Fruit fly (Drosophila melanogaster) whole organism, wandering third instar larva: ENCODE measurements around the gene IntS4.

Source experiments
- CG9705 ChIP-seq: fragments of 200-800 bp; sonication (Bioruptor generic); optimal IDR thresholded peaks from 2 replicates; lab custom pipeline; 2018; ENCODE audit warnings: missing biosample characterization, mild to moderate bottlenecking, missing genetic modification characterization
- Hnf4 ChIP-seq: fragments of 200-800 bp; sonication (Bioruptor generic); optimal IDR thresholded peaks from 2 replicates; lab custom pipeline; 2016; ENCODE audit warnings: missing biosample characterization, mild to moderate bottlenecking, missing genetic modification characterization
- Myc ChIP-seq: fragments of >200 bp; optimal IDR thresholded peaks from 2 replicates; lab custom pipeline; 2017
- brk ChIP-seq: fragments of 200-800 bp; sonication (Bioruptor generic); optimal IDR thresholded peaks from 2 replicates; lab custom pipeline; 2016; ENCODE audit warnings: missing biosample characterization, mild to moderate bottlenecking, missing genetic modification characterization
- foxo ChIP-seq, 2 experiments: fragments of 200-800 bp; sonication (Bioruptor generic); optimal IDR thresholded peaks; 2 replicates in 1 of 2; 3 replicates in 1 of 2; lab custom pipeline; 2016 to 2017; ENCODE audit warnings: missing biosample characterization in 2 of 2, missing genetic modification characterization in 2 of 2
- h ChIP-seq: fragments of 200-800 bp; sonication (Bioruptor generic); optimal IDR thresholded peaks from 3 replicates; lab custom pipeline; 2016; ENCODE audit warnings: missing biosample characterization, mild to moderate bottlenecking, missing genetic modification characterization
- lola ChIP-seq: fragments of >200 bp; optimal IDR thresholded peaks from 2 replicates; lab custom pipeline; 2017; ENCODE audit warnings: missing biosample characterization, missing genetic modification characterization
- sv ChIP-seq: fragments of 200-800 bp; sonication (Bioruptor generic); optimal IDR thresholded peaks from 3 replicates; lab custom pipeline; 2016; ENCODE audit warnings: missing biosample characterization, missing genetic modification characterization
- usp ChIP-seq: fragments of >200 bp; optimal IDR thresholded peaks from 2 replicates; lab custom pipeline; 2017; ENCODE audit warnings: missing biosample characterization, missing genetic modification characterization

DNA sequence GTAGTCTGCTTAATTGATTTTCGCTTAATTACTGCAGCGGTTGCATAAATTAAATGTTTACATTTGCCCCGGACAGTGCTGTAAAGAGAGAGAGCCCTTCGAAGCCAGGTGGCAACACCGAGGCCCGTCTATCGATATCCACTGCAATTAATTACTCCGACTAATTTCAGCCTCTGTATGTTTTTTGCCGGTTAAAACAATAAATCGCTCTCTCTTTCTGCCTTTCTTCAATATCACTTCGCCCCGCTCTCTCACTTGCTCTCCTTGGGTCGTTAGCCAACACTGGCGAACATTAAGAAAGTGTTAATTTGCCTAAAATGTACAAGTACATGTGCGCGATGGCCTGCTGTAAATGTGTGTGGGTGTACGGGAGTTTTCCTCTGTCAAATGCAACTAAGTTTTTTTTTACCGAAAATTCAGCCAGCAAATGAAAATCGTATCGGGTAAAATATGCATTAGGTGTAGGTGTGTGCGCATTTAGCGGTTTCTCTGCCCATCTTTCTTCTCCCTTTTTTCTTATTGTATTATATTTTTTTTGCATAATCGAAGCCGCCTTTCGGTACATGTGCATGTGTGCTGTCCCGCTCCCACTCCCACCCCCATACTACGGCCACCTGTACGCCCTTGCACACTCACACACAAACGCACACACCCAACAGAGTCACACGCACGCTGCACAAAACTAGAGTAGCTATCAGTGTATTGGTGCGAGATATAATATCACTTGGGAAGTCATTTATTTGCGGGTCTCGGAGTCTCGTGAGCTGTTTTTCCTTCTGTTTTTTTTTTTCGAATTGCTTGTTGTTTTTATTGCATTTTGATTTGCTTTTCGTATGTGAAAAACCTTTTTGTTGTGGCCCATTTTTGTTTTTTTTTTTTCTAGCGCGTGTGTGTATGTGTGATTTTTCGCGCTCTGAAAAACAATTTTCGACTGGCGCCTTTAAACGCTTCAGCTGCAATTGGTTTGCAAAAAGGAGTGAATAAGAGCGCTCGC lies 3.1 kb upstream of the IntS4 start:
- no peak for TF ChIP-seq Myc (lab: Kevin White, UChicago)
- TF ChIP-seq CG9705: no peak
- TF ChIP-seq brk (GFP tag; lab: Kevin White, UChicago): peak; percentile 32
- TF ChIP-seq foxo (GFP tag; optimal IDR thresholded peaks at IDR 0.05; lab: Kevin White, UChicago): peak in 1 of 2 experiments; percentile 61
- TF ChIP-seq lola: no peak
- TF ChIP-seq sv (GFP tag; lab: Kevin White, UChicago): no peak
- no peak for TF ChIP-seq usp
- TF ChIP-seq h (GFP tag; lab: Kevin White, UChicago): peak; percentile 74
- peak; percentile 70 for TF ChIP-seq Hnf4 (GFP tag; lab: Kevin White, UChicago)
